Worm (Caenorhabditis elegans) whole organism, L3 larva: Measurements from ENCODE around the gene vha-3.

Experiments
- fos-1 ChIP-seq: fragments of 150-350 bp; optimal IDR thresholded peaks from 2 replicates; lab custom pipeline; 2014; ENCODE audit warnings: missing biosample characterization, missing genetic modification characterization
- lin-39 ChIP-seq: fragments of 150-350 bp; optimal IDR thresholded peaks from 2 replicates; lab custom pipeline; 2018; ENCODE audit warnings: missing biosample characterization, missing genetic modification reagents, missing genetic modification characterization
- mdl-1 ChIP-seq: fragments of 150-350 bp; optimal IDR thresholded peaks from 2 replicates; lab custom pipeline; 2014; ENCODE audit warnings: missing biosample characterization, missing genetic modification characterization
- nhr-11 ChIP-seq: fragments of 150-350 bp; optimal IDR thresholded peaks from 2 replicates; lab custom pipeline; 2014; ENCODE audit warnings: missing biosample characterization, missing genetic modification characterization
- nhr-12 ChIP-seq: fragments of 150-350 bp; optimal IDR thresholded peaks from 2 replicates; lab custom pipeline; 2014; ENCODE audit warnings: missing biosample characterization, missing genetic modification characterization
- nhr-237 ChIP-seq: fragments of 150-350 bp; optimal IDR thresholded peaks from 2 replicates; lab custom pipeline; 2014; ENCODE audit warnings: missing biosample characterization, missing genetic modification characterization
- nhr-77 ChIP-seq: fragments of 150-350 bp; optimal IDR thresholded peaks from 2 replicates; lab custom pipeline; 2014; ENCODE audit warnings: missing biosample characterization, missing genetic modification characterization
- pha-4 ChIP-seq: fragments of 150-350 bp; optimal IDR thresholded peaks from 2 replicates; lab custom pipeline; 2014; ENCODE audit warnings: missing biosample characterization, missing genetic modification reagents, missing genetic modification characterization
- pqm-1 ChIP-seq: fragments of 150-350 bp; optimal IDR thresholded peaks from 2 replicates; lab custom pipeline; 2017; ENCODE audit warnings: missing biosample characterization, missing genetic modification characterization, inconsistent platforms
- snpc-4 ChIP-seq: fragments of 150-350 bp; optimal IDR thresholded peaks from 2 replicates; lab custom pipeline; 2014; ENCODE audit warnings: missing biosample characterization, missing genetic modification characterization

DNA sequence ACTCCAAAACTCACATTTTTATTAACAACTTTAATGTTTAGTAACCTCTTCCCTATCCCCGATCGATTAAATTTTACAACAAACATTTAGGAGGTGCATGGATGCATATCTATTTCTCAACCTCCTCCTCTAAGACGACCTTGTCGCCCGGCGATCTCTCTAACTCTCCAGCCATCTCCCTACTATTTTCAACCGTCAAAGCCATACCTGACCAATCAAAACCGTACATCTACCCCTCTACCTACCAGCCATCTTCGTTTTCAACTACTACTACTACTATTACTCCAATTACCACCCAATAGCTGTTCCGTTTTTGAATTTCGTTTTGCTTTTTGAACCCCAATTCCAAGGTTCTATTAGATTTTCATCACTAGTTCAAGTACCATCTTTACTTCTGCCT lies 5.8 kb upstream of the vha-3 start:
- no peak for TF ChIP-seq pqm-1 (tag; lab: Kevin White, UChicago)
- no peak for TF ChIP-seq snpc-4 (tag; lab: Kevin White, UChicago)
- no peak for TF ChIP-seq lin-39 (tag; lab: Kevin White, UChicago)
- no peak for TF ChIP-seq nhr-12
- no peak for TF ChIP-seq nhr-11 (tag; lab: Kevin White, UChicago)
- TF ChIP-seq mdl-1 (tag; lab: Kevin White, UChicago) = no peak
- TF ChIP-seq nhr-77 (tag; lab: Kevin White, UChicago) = no peak
- no peak for TF ChIP-seq nhr-237 (tag; lab: Kevin White, UChicago)
- no peak for TF ChIP-seq fos-1
- TF ChIP-seq pha-4 (tag; lab: Kevin White, UChicago) = no peak
